Fruit fly (Drosophila melanogaster): Measurements from ENCODE around the gene CG32102.

The CG32102 gene

dm6 chr3L:12506963-12507552, 37.5 kb upstream of the CG32102 start:
- TF ChIP-seq CG8301 (tag; optimal IDR thresholded peaks at IDR 0.05): no peak
- TF ChIP-seq D1 (tag; optimal IDR thresholded peaks at IDR 0.05): no peak
- TF ChIP-seq CG10348 (GFP tag; IDR thresholded peaks at IDR 0.05): no peak
- 0 out of 3 replicates have a peak, but pooled peaks have one; percentile 14 for TF ChIP-seq fd96Ca (GFP tag; IDR thresholded peaks at IDR 0.05)

dm6 chr3L:12505990-12506389, 36.4 kb upstream of the CG32102 start:
- TF ChIP-seq CG34367 (tag; optimal IDR thresholded peaks at IDR 0.05) (no peak), CG9948 (tag; optimal IDR thresholded peaks at IDR 0.05) (no peak), Ets98B (GFP tag; IDR thresholded peaks at IDR 0.05) (no peak), D1 (tag; optimal IDR thresholded peaks at IDR 0.05) (no peak), CG13204 (GFP tag; optimal IDR thresholded peaks at IDR 0.05) (no peak), CG15710 (tag; optimal IDR thresholded peaks at IDR 0.05) (no peak), CG17806 (tag; optimal IDR thresholded peaks at IDR 0.05) (no peak), CG14655 (GFP tag; optimal IDR thresholded peaks at IDR 0.05) (no peak), CG12605 (GFP tag; IDR thresholded peaks at IDR 0.05) (no peak), CG32121 (GFP tag; IDR thresholded peaks at IDR 0.05) (no peak), gl (tag; optimal IDR thresholded peaks at IDR 0.05) (no peak), Pif1B (GFP tag; optimal IDR thresholded peaks at IDR 0.05) (no peak)

dm6 chr3L:12503865-12504650, 34.5 kb upstream of the CG32102 start, which contains the start of the genes CG10646 and vih:
CG10646 (minus strand) TSS chr3L:12503894.
vih (plus strand) TSS chr3L:12504292.
- TF ChIP-seq CG10348 (GFP tag; IDR thresholded peaks at IDR 0.05) (no peak), fd96Ca (GFP tag; IDR thresholded peaks at IDR 0.05) (no peak), gl (tag; optimal IDR thresholded peaks at IDR 0.05) (no peak), Snoo (tag; optimal IDR thresholded peaks at IDR 0.05) (peak; percentile 37), rn (GFP tag; IDR thresholded peaks at IDR 0.05) (no peak), CG8301 (tag; optimal IDR thresholded peaks at IDR 0.05) (no peak), D1 (tag; optimal IDR thresholded peaks at IDR 0.05) (no peak), Pif1B (GFP tag; optimal IDR thresholded peaks at IDR 0.05) (no peak), CG32121 (GFP tag; IDR thresholded peaks at IDR 0.05) (no peak), CG8159 (tag; optimal IDR thresholded peaks at IDR 0.05) (peak; percentile 23), CG34367 (tag; optimal IDR thresholded peaks at IDR 0.05) (no peak), CG4496 (GFP tag; IDR thresholded peaks at IDR 0.05) (peak; percentile 31; the same call in 1 of the 3 replicates), EcR (GFP tag; optimal IDR thresholded peaks at IDR 0.05) (no peak), CG9948 (tag; optimal IDR thresholded peaks at IDR 0.05) (no peak), CG15710 (tag; optimal IDR thresholded peaks at IDR 0.05) (peak; percentile 27), CG14655 (GFP tag; optimal IDR thresholded peaks at IDR 0.05) (no peak), CG17806 (tag; optimal IDR thresholded peaks at IDR 0.05) (no peak), Ets98B (GFP tag; IDR thresholded peaks at IDR 0.05) (no peak; the same call in 1 of the 2 replicates), CG12605 (GFP tag; IDR thresholded peaks at IDR 0.05) (no peak), CG13204 (GFP tag; optimal IDR thresholded peaks at IDR 0.05) (no peak), Pif1A (GFP tag; optimal IDR thresholded peaks at IDR 0.05) (no peak)

- TF ChIP-seq CG8301 (tag; optimal IDR thresholded peaks at IDR 0.05) (no peak), CG9948 (tag; optimal IDR thresholded peaks at IDR 0.05) (peak; percentile 3), rn (GFP tag; IDR thresholded peaks at IDR 0.05) (no peak), EcR (GFP tag; optimal IDR thresholded peaks at IDR 0.05) (no peak), CG15710 (tag; optimal IDR thresholded peaks at IDR 0.05) (peak; percentile 40), CG13204 (GFP tag; optimal IDR thresholded peaks at IDR 0.05) (no peak), D1 (tag; optimal IDR thresholded peaks at IDR 0.05) (no peak), CG12605 (GFP tag; IDR thresholded peaks at IDR 0.05) (no peak), CG17806 (tag; optimal IDR thresholded peaks at IDR 0.05) (peak; percentile 11), CG10348 (GFP tag; IDR thresholded peaks at IDR 0.05) (no peak), gl (tag; optimal IDR thresholded peaks at IDR 0.05) (no peak), Snoo (tag; optimal IDR thresholded peaks at IDR 0.05) (peak; percentile 27), Pif1A (GFP tag; optimal IDR thresholded peaks at IDR 0.05) (no peak), CG34367 (tag; optimal IDR thresholded peaks at IDR 0.05) (no peak), CG4496 (GFP tag; IDR thresholded peaks at IDR 0.05) (no peak), CG14655 (GFP tag; optimal IDR thresholded peaks at IDR 0.05) (no peak), Pif1B (GFP tag; optimal IDR thresholded peaks at IDR 0.05) (no peak), Ets98B (GFP tag; IDR thresholded peaks at IDR 0.05) (no peak), CG32121 (GFP tag; IDR thresholded peaks at IDR 0.05) (no peak), CG8159 (tag; optimal IDR thresholded peaks at IDR 0.05) (peak; percentile 16), fd96Ca (GFP tag; IDR thresholded peaks at IDR 0.05) (no peak)
Measured at dm6 chr3L:12501249-12501648, 31.7 kb upstream of the CG32102 start, which contains the start of the genes CG10638 and CG10681. CG10638 (minus strand) TSS chr3L:12501311. CG10681 (plus strand) TSS chr3L:12501513.

dm6 chr3L:12496428-12497344, 27.1 kb upstream of the CG32102 start, which contains the start of gene CG10657:
CG10657 (minus strand) TSS chr3L:12497216.
- TF ChIP-seq CG4496 (GFP tag; IDR thresholded peaks at IDR 0.05) (0 out of 3 replicates have a peak, but pooled peaks have one; percentile 32), CG15710 (tag; optimal IDR thresholded peaks at IDR 0.05) (peak; percentile 11), fd96Ca (GFP tag; IDR thresholded peaks at IDR 0.05) (0 out of 3 replicates have a peak, but pooled peaks have one; percentile 15), CG8159 (tag; optimal IDR thresholded peaks at IDR 0.05) (no peak), Snoo (tag; optimal IDR thresholded peaks at IDR 0.05) (no peak), CG17806 (tag; optimal IDR thresholded peaks at IDR 0.05) (peak; percentile 6), D1 (tag; optimal IDR thresholded peaks at IDR 0.05) (no peak), EcR (GFP tag; optimal IDR thresholded peaks at IDR 0.05) (no peak), CG9948 (tag; optimal IDR thresholded peaks at IDR 0.05) (peak; percentile 18), rn (GFP tag; IDR thresholded peaks at IDR 0.05) (no peak), CG10348 (GFP tag; IDR thresholded peaks at IDR 0.05) (no peak), CG32121 (GFP tag; IDR thresholded peaks at IDR 0.05) (peak; percentile 35; the same call in 1 of the 2 replicates), CG34367 (tag; optimal IDR thresholded peaks at IDR 0.05) (no peak)
